Worm (Caenorhabditis elegans): ENCODE results near the gene ttr-14.

ce11 chrX:10787203-10787602 lies at the start of gene ttr-14:
- no peak for TF ChIP-seq him-1 (tag; optimal IDR thresholded peaks at IDR 0.05)
- TF ChIP-seq dao-5 (tag; optimal IDR thresholded peaks at IDR 0.05): no peak
- TF ChIP-seq W03F9.2 (tag; optimal IDR thresholded peaks at IDR 0.05): no peak
